Fruit fly (Drosophila melanogaster): ENCODE measurements around the gene Nle.

DNA sequence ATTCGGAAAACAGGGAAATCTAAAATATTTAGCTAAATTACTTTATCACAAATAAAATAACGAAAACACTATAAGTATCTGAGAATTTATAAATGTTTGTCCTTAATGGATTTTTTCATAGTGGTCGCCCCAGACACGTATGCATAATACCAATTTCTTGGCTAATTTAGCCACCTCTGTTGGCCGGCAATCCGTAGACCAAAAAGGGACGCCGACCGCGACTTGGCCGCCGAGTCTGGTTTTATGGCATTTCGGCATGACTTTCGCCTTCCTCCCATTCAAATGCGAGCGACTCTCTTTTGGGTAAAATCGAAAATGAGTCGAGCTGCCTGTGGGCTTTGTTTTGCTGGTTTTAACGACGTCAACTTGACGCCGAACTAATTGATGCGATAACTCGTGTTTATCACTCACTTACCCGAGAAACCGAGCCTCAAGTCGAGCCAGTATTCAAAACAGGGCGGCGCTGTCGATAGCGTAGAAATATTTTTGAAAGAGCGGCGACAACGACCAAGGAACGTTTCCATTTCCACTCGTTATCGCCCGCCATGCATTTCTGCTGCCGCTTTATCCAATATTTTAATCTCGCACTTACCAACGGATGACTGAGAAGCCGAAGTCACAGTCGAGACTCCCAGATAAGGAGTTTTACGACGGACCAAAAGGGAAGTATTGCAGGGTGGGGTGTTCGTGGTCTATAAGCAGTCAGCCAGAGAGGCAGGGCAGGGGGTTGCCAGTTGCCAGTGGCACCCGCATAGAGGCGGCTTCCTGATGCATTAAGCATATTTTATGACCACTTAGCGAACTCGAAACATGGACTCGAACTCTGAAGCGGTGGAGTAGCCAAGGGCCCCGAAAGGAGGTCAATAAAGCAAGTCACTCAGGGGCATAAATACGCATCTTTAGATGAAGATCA is 48.7 kb downstream of the Nle start:
- no peak for TF ChIP-seq CG11617 (GFP tag; optimal IDR thresholded peaks at IDR 0.05)
- no peak for TF ChIP-seq CG5204 (GFP tag; optimal IDR thresholded peaks at IDR 0.05)
- TF ChIP-seq kay (GFP tag; ENCODE audit: borderline replicate concordance) = no peak
- TF ChIP-seq cnc (optimal IDR thresholded peaks at IDR 0.05) = no peak
- no peak for TF ChIP-seq Clk (GFP tag; optimal IDR thresholded peaks at IDR 0.05)
- no peak for TF ChIP-seq tj (GFP tag; optimal IDR thresholded peaks at IDR 0.05)
- no peak for TF ChIP-seq toe (GFP tag; optimal IDR thresholded peaks at IDR 0.05)
- no peak for TF ChIP-seq CG1620 (GFP tag; optimal IDR thresholded peaks at IDR 0.05)
- TF ChIP-seq bab1 (GFP tag; optimal IDR thresholded peaks at IDR 0.05) = no peak
- no peak for TF ChIP-seq ovo (GFP tag; optimal IDR thresholded peaks at IDR 0.05)
- TF ChIP-seq Hr96 (GFP tag; optimal IDR thresholded peaks at IDR 0.05) = no peak

Data from whole organism, adult.